Fruit fly (Drosophila melanogaster) Kc167 (cell line): Measurements from ENCODE around the gene Muc26B.

ENCODE experiments used
- Myc ChIP-seq: fragments of >200 bp; optimal IDR thresholded peaks from 2 replicates; lab custom pipeline; 2017; ENCODE audit warnings: missing external identifiers
- Sin3A ChIP-seq: fragments of >200 bp; optimal IDR thresholded peaks from 2 replicates; lab custom pipeline; 2018; ENCODE audit warnings: missing external identifiers
- h ChIP-seq: fragments of >200 bp; optimal IDR thresholded peaks from 3 replicates; lab custom pipeline; 2018; ENCODE audit warnings: missing external identifiers
- insv ChIP-seq: fragments of >200 bp; optimal IDR thresholded peaks from 3 replicates; lab custom pipeline; 2018; ENCODE audit warnings: missing external identifiers
- psq ChIP-seq: fragments of >200 bp; optimal IDR thresholded peaks from 2 replicates; lab custom pipeline; 2017; ENCODE audit warnings: missing external identifiers
- ttk ChIP-seq: sonication (Bioruptor generic); optimal IDR thresholded peaks from 2 replicates; lab custom pipeline; 2017; ENCODE audit warnings: missing external identifiers

DNA sequence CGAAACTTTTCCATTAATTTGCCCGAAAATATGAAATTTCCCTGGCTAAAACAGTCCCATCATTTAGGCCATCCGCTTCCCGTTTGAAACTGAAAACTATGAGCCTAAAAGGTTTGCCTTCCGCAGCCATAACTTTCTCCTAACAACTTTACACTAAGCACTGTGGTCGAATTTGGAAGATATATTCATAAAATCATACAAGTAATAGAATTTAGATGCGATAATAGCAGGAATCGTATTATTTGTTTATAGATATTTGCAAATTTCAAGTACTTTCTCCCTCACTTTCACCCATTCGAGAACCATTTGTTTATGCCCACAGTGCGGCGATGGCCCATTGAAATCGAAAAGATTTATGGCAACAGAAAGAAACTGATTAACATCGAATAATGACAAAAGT lies 49.7 kb downstream of the Muc26B start:
- TF ChIP-seq Sin3A, result no peak
- no peak for TF ChIP-seq psq (lab: Kevin White, UChicago)
- TF ChIP-seq h (lab: Kevin White, UChicago), result no peak
- no peak for TF ChIP-seq Myc (lab: Kevin White, UChicago)
- TF ChIP-seq ttk (lab: Kevin White, UChicago), result no peak
- no peak for TF ChIP-seq insv
